Fruit fly (Drosophila melanogaster) whole organism, wandering third instar larva: ENCODE data around the gene CG34012.
A peak's percentile ranks its signal among the peaks of the same experiment; 100 is the strongest.

ENCODE experiments used
- Abd-B ChIP-seq: fragments of >200 bp; optimal IDR thresholded peaks from 2 replicates; lab custom pipeline; 2017; ENCODE audit warnings: missing biosample characterization, missing genetic modification characterization
- CG32264 ChIP-seq: fragments of 200-800 bp; sonication (Bioruptor generic); optimal IDR thresholded peaks from 2 replicates; lab custom pipeline; 2016; ENCODE audit warnings: missing biosample characterization, missing genetic modification characterization
- CG9705 ChIP-seq: fragments of 200-800 bp; sonication (Bioruptor generic); optimal IDR thresholded peaks from 2 replicates; lab custom pipeline; 2018; ENCODE audit warnings: missing biosample characterization, mild to moderate bottlenecking, missing genetic modification characterization
- CrebA ChIP-seq: fragments of 200-800 bp; sonication (Bioruptor generic); optimal IDR thresholded peaks from 2 replicates; lab custom pipeline; 2016; ENCODE audit warnings: missing biosample characterization, mild to moderate bottlenecking, missing genetic modification characterization, borderline replicate concordance
- Dfd ChIP-seq: fragments of >200 bp; optimal IDR thresholded peaks from 2 replicates; lab custom pipeline; 2017; ENCODE audit warnings: missing biosample characterization, missing genetic modification characterization
- Dif ChIP-seq: fragments of 200-275, 200-300 bp; sonication (Bioruptor generic); optimal IDR thresholded peaks from 2 replicates; lab custom pipeline; 2018; ENCODE audit warnings: missing biosample characterization, missing genetic modification characterization; ENCODE audit not compliant: partially characterized antibody
- GATAd ChIP-seq: sonication (Bioruptor generic); optimal IDR thresholded peaks from 2 replicates; lab custom pipeline; 2016; ENCODE audit warnings: missing biosample characterization, missing genetic modification characterization
- HLH106 ChIP-seq: fragments of 200-800 bp; optimal IDR thresholded peaks from 3 replicates; lab custom pipeline; 2019; ENCODE audit warnings: missing biosample characterization, mild to moderate bottlenecking, missing genetic modification characterization, moderate library complexity
- Hnf4 ChIP-seq: fragments of 200-800 bp; sonication (Bioruptor generic); optimal IDR thresholded peaks from 2 replicates; lab custom pipeline; 2016; ENCODE audit warnings: missing biosample characterization, mild to moderate bottlenecking, missing genetic modification characterization
- Hr78 ChIP-seq: fragments of >200 bp; optimal IDR thresholded peaks from 2 replicates; lab custom pipeline; 2017; ENCODE audit warnings: missing biosample characterization, missing genetic modification characterization
- Hr83 ChIP-seq: fragments of 200-300 bp; sonication (Bioruptor generic); optimal IDR thresholded peaks from 2 replicates; lab custom pipeline; 2016; ENCODE audit warnings: missing biosample characterization, mild to moderate bottlenecking, missing genetic modification characterization, moderate library complexity; ENCODE audit not compliant: poor library complexity, severe bottlenecking
- Jra ChIP-seq: sonication (Bioruptor generic); optimal IDR thresholded peaks from 2 replicates; lab custom pipeline; 2016; ENCODE audit warnings: missing biosample characterization, missing genetic modification characterization
- Mio ChIP-seq: sonication (Bioruptor generic); optimal IDR thresholded peaks from 2 replicates; lab custom pipeline; 2016; ENCODE audit warnings: missing biosample characterization, missing genetic modification characterization
- Myc ChIP-seq: fragments of >200 bp; optimal IDR thresholded peaks from 2 replicates; lab custom pipeline; 2017
- N ChIP-seq: fragments of >200 bp; optimal IDR thresholded peaks from 2 replicates; lab custom pipeline; 2018; ENCODE audit warnings: missing biosample characterization, missing external identifiers, missing genetic modification characterization
- OdsH ChIP-seq: fragments of 200-800 bp; sonication (Bioruptor generic); optimal IDR thresholded peaks from 2 replicates; lab custom pipeline; 2016; ENCODE audit warnings: missing biosample characterization, mild to moderate bottlenecking, missing genetic modification characterization
- Rel ChIP-seq, 2 experiments: fragments of 200-800 bp; sonication (Bioruptor generic) in 1 of 2; optimal IDR thresholded peaks; 2 replicates in 1 of 2; 3 replicates in 1 of 2; lab custom pipeline; 2016 to 2019; ENCODE audit warnings: mild to moderate bottlenecking in 2 of 2, missing biosample characterization in 2 of 2, missing genetic modification characterization in 2 of 2, moderate library complexity in 1 of 2
- Sp1 ChIP-seq: fragments of 200-800 bp; sonication (Bioruptor generic); optimal IDR thresholded peaks from 3 replicates; lab custom pipeline; 2019; ENCODE audit warnings: missing biosample characterization, mild to moderate bottlenecking, missing genetic modification characterization, moderate library complexity
- Vsx2 ChIP-seq: fragments of 200-300, 225-300 bp; sonication (Bioruptor generic); optimal IDR thresholded peaks from 2 replicates; lab custom pipeline; 2018; ENCODE audit warnings: missing biosample characterization, missing genetic modification characterization; ENCODE audit not compliant: partially characterized antibody
- br ChIP-seq: fragments of 200-800 bp; sonication (Bioruptor generic); optimal IDR thresholded peaks from 2 replicates; lab custom pipeline; 2016; ENCODE audit warnings: missing biosample characterization, missing genetic modification characterization
- brk ChIP-seq: fragments of 200-800 bp; sonication (Bioruptor generic); optimal IDR thresholded peaks from 2 replicates; lab custom pipeline; 2016; ENCODE audit warnings: missing biosample characterization, mild to moderate bottlenecking, missing genetic modification characterization
- dmrt93B ChIP-seq: fragments of 200-800 bp; sonication (Bioruptor generic); optimal IDR thresholded peaks from 2 replicates; lab custom pipeline; 2018; ENCODE audit warnings: missing biosample characterization, mild to moderate bottlenecking, missing genetic modification characterization
- dsf ChIP-seq: sonication (Bioruptor generic); optimal IDR thresholded peaks from 2 replicates; lab custom pipeline; 2016; ENCODE audit warnings: missing biosample characterization, missing genetic modification characterization, borderline replicate concordance
- ey ChIP-seq: fragments of 200-800 bp; sonication (Bioruptor generic); optimal IDR thresholded peaks from 2 replicates; lab custom pipeline; 2016; ENCODE audit warnings: missing biosample characterization, missing genetic modification characterization
- foxo ChIP-seq, 2 experiments: fragments of 200-800 bp; sonication (Bioruptor generic); optimal IDR thresholded peaks; 2 replicates in 1 of 2; 3 replicates in 1 of 2; lab custom pipeline; 2016 to 2017; ENCODE audit warnings: missing biosample characterization in 2 of 2, missing genetic modification characterization in 2 of 2
- fru ChIP-seq: fragments of 200-800 bp; sonication (Bioruptor generic); optimal IDR thresholded peaks from 3 replicates; lab custom pipeline; 2016; ENCODE audit warnings: missing biosample characterization, mild to moderate bottlenecking, missing genetic modification characterization
- h ChIP-seq: fragments of 200-800 bp; sonication (Bioruptor generic); optimal IDR thresholded peaks from 3 replicates; lab custom pipeline; 2016; ENCODE audit warnings: missing biosample characterization, mild to moderate bottlenecking, missing genetic modification characterization
- jim ChIP-seq: fragments of 175-275, 200-325 bp; sonication (Bioruptor generic); optimal IDR thresholded peaks from 2 replicates; lab custom pipeline; 2016; ENCODE audit warnings: missing biosample characterization, mild to moderate bottlenecking, missing genetic modification characterization
- lola ChIP-seq: fragments of >200 bp; optimal IDR thresholded peaks from 2 replicates; lab custom pipeline; 2017; ENCODE audit warnings: missing biosample characterization, missing genetic modification characterization
- pan ChIP-seq: fragments of >200 bp; optimal IDR thresholded peaks from 2 replicates; lab custom pipeline; 2017
- psq ChIP-seq: fragments of 200-800 bp; sonication (Bioruptor generic); optimal IDR thresholded peaks from 3 replicates; lab custom pipeline; 2017; ENCODE audit warnings: missing biosample characterization, mild to moderate bottlenecking, missing genetic modification characterization, moderate library complexity
- rgr ChIP-seq: fragments of 200-800 bp; sonication (Bioruptor generic); optimal IDR thresholded peaks from 3 replicates; lab custom pipeline; 2016; ENCODE audit warnings: missing biosample characterization, mild to moderate bottlenecking, missing genetic modification characterization
- sage ChIP-seq: fragments of 200-800 bp; sonication (Bioruptor generic); optimal IDR thresholded peaks from 2 replicates; lab custom pipeline; 2016; ENCODE audit warnings: missing biosample characterization, mild to moderate bottlenecking, missing genetic modification characterization
- sv ChIP-seq: fragments of 200-800 bp; sonication (Bioruptor generic); optimal IDR thresholded peaks from 3 replicates; lab custom pipeline; 2016; ENCODE audit warnings: missing biosample characterization, missing genetic modification characterization
- tai ChIP-seq: sonication (Bioruptor generic); optimal IDR thresholded peaks from 2 replicates; lab custom pipeline; 2016; ENCODE audit warnings: missing biosample characterization, missing genetic modification characterization
- usp ChIP-seq: fragments of >200 bp; optimal IDR thresholded peaks from 2 replicates; lab custom pipeline; 2017; ENCODE audit warnings: missing biosample characterization, missing genetic modification characterization
- woc ChIP-seq: sonication (Bioruptor generic); optimal IDR thresholded peaks from 2 replicates; lab custom pipeline; 2016; ENCODE audit warnings: missing biosample characterization, mild to moderate bottlenecking, missing genetic modification characterization

The CG34012 gene

DNA sequence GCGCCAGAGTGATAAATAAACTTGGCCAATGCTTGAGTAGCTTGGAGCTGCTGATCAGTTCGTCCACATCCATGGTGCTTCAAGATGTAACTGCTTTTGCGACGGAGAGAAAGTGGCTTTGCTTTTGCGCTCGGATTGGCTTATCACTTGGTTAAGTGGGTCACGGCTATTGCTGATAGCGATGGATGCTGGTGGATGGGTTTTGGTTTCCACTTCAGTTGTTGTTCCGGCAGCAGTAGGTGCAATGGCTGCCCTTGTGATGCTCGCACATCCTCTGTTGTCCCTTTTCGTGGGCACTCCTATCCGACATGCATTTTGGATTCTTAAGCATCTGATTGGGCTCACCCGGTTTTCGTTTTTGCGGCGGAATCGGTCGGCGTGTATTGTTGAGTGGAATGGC, 15.0 kb downstream of the CG34012 start:
- TF ChIP-seq Dif (GFP tag; lab: Kevin White, UChicago), result no peak
- TF ChIP-seq, all 38 proteins: peak for 0

DNA sequence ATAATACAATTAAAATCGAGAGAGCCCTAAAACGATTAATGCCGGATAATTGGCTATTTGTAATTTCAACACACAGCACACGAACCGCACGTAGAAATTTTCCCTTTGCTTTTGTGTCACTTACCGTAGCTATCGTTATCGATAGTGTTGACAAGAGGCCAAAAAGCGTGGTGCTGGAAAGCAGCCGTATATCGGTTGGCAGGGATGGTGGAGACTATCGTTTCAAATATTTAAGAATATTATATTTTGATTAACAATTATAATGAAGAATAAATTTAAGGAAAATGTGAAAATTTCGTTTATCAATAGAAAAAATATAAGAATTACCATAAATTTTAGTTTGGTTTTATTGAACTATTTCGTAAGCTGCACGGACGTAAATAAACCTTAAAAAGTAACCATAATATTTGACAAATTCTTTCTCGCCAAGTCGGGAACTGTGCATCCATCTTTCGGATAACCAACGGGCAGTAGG, 16.2 kb downstream of the CG34012 start, which contains the start of gene JIL-1:
JIL-1 (minus strand) TSS at position 148 of the 475 bp plus-strand sequence.
- TF ChIP-seq dsf (GFP tag; lab: Kevin White, UChicago), result peak; percentile 60
- no peak for TF ChIP-seq pan (lab: Kevin White, UChicago)
- peak; percentile 36 for TF ChIP-seq Rel (GFP tag; optimal IDR thresholded peaks at IDR 0.05; lab: Kevin White, UChicago)
- TF ChIP-seq Rel (tag; optimal IDR thresholded peaks at IDR 0.05; lab: Kevin White, UChicago), result peak; percentile 32
- TF ChIP-seq N (GFP tag; lab: Kevin White, UChicago), result no peak
- TF ChIP-seq GATAd, result peak; percentile 41
- peak; percentile 20 for TF ChIP-seq OdsH (GFP tag; lab: Kevin White, UChicago)
- peak; percentile 51 for TF ChIP-seq ey
- peak; percentile 29 for TF ChIP-seq CG9705
- TF ChIP-seq lola, result no peak
- peak; percentile 83 for TF ChIP-seq Hnf4 (GFP tag; lab: Kevin White, UChicago)
- TF ChIP-seq Dfd (GFP tag; lab: Kevin White, UChicago), result no peak
- TF ChIP-seq Abd-B (GFP tag; lab: Kevin White, UChicago), result no peak
- peak; percentile 76 for TF ChIP-seq woc (GFP tag; lab: Kevin White, UChicago)
- no peak for TF ChIP-seq CrebA (GFP tag; lab: Kevin White, UChicago)
- TF ChIP-seq foxo (GFP tag; optimal IDR thresholded peaks at IDR 0.05; lab: Kevin White, UChicago), result peak in 1 of 2 experiments; percentile 78
- TF ChIP-seq brk, result peak; percentile 69
- TF ChIP-seq Vsx2 (GFP tag; lab: Kevin White, UChicago), result peak; percentile 25
- TF ChIP-seq jim (GFP tag; lab: Kevin White, UChicago), result peak; percentile 6
- peak; percentile 69 for TF ChIP-seq sv (GFP tag; lab: Kevin White, UChicago)
- peak; percentile 0 for TF ChIP-seq Mio (GFP tag; lab: Kevin White, UChicago)
- TF ChIP-seq dmrt93B (GFP tag; lab: Kevin White, UChicago), result no peak
- TF ChIP-seq Myc (lab: Kevin White, UChicago), result peak; percentile 2
- TF ChIP-seq HLH106 (tag; lab: Kevin White, UChicago), result peak; percentile 68
- no peak for TF ChIP-seq Hr78 (GFP tag; lab: Kevin White, UChicago)
- TF ChIP-seq fru (GFP tag; lab: Kevin White, UChicago), result peak; percentile 62
- peak; percentile 77 for TF ChIP-seq h (GFP tag; lab: Kevin White, UChicago)
- no peak for TF ChIP-seq CG32264 (GFP tag; lab: Kevin White, UChicago)
- TF ChIP-seq Sp1 (GFP tag; lab: Kevin White, UChicago), result peak; percentile 56
- TF ChIP-seq br (GFP tag; lab: Kevin White, UChicago), result peak; percentile 66
- peak; percentile 74 for TF ChIP-seq rgr (GFP tag; lab: Kevin White, UChicago)
- peak; percentile 38 for TF ChIP-seq Hr83 (GFP tag; lab: Kevin White, UChicago)
- TF ChIP-seq psq (GFP tag; lab: Kevin White, UChicago), result peak; percentile 75
- peak; percentile 75 for TF ChIP-seq Jra (GFP tag; lab: Kevin White, UChicago)
- no peak for TF ChIP-seq usp (GFP tag; lab: Kevin White, UChicago)
- TF ChIP-seq tai, result peak; percentile 40
- TF ChIP-seq sage (GFP tag; lab: Kevin White, UChicago), result peak; percentile 65
- TF ChIP-seq, all 38 proteins: peak for 26

DNA sequence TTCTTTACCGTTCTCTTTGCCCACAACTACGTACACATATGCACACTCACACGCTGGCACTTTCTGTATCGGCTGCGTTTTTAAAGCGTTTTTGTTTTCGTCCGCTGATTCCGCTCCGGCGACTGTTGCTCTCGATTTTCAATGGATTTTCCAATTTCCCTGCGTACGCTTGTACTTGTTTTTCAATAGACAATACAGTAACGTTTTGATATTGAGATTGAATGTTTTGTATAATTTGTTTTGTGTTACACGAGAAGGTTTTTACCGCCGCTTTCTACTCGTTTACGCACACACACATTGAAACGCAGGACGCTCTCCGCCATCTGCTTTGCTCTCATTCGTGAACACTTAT, 16.7 kb downstream of the CG34012 start:
- TF ChIP-seq N (GFP tag; lab: Kevin White, UChicago) (peak; percentile 5), rgr (GFP tag; lab: Kevin White, UChicago) (no peak), sage (GFP tag; lab: Kevin White, UChicago) (no peak), psq (GFP tag; lab: Kevin White, UChicago) (peak; percentile 94), Mio (GFP tag; lab: Kevin White, UChicago) (no peak)
